Worm (Caenorhabditis elegans) whole organism, L1 larva: ENCODE measurements around the gene Y75B8A.24.

Experiments
- C34B4.2 ChIP-seq: sonication (generic microtip); optimal IDR thresholded peaks from 2 replicates; lab custom pipeline; 2017; ENCODE audit warnings: mild to moderate bottlenecking, missing genetic modification characterization, missing compliant biosample characterization
- Y116A8C.19 ChIP-seq: sonication (generic microtip); optimal IDR thresholded peaks from 2 replicates; lab custom pipeline; 2016; ENCODE audit warnings: missing compliant biosample characterization, missing genetic modification characterization, borderline replicate concordance
- aha-1 ChIP-seq: fragments of 150-350 bp; optimal IDR thresholded peaks from 2 replicates; lab custom pipeline; 2014; ENCODE audit warnings: missing biosample characterization, missing genetic modification characterization
- alr-1 ChIP-seq: fragments of 200-800 bp; sonication (Bioruptor generic); optimal IDR thresholded peaks from 2 replicates; lab custom pipeline; 2018; ENCODE audit warnings: borderline replicate concordance, mild to moderate bottlenecking, missing genetic modification characterization, missing compliant biosample characterization
- blmp-1 ChIP-seq: fragments of 150-350 bp; optimal IDR thresholded peaks from 2 replicates; lab custom pipeline; 2014; ENCODE audit warnings: missing biosample characterization, missing genetic modification characterization
- ceh-63 ChIP-seq: fragments of 200-800 bp; sonication (Bioruptor generic); optimal IDR thresholded peaks from 2 replicates; lab custom pipeline; 2018; ENCODE audit warnings: mild to moderate bottlenecking, missing genetic modification characterization, missing compliant biosample characterization
- ceh-88 ChIP-seq: fragments of 200-800 bp; sonication (Bioruptor generic); IDR thresholded peaks from 2 replicates; pipeline ENCODE4 v1.3.6; 2022; ENCODE audit warnings: missing genetic modification characterization, missing compliant biosample characterization
- ceh-90 ChIP-seq: sonication (generic microtip); optimal IDR thresholded peaks from 2 replicates; lab custom pipeline; 2016; ENCODE audit warnings: missing genetic modification characterization, missing compliant biosample characterization
- dpl-1 ChIP-seq, 3 experiments: fragments of 150-350 bp in 2 of 3; sonication (generic microtip) in 1 of 3; optimal IDR thresholded peaks; 2 replicates each; lab custom pipeline; 2014 to 2017; ENCODE audit warnings: missing biosample characterization in 3 of 3, missing genetic modification characterization in 3 of 3, missing genetic modification reagents in 3 of 3
- efl-1 ChIP-seq, 4 experiments: fragments of 150-350 bp; optimal IDR thresholded peaks in 3 of 4; peaks in 1 of 4; 1 replicate in 1 of 4; 2 replicates in 3 of 4; lab custom pipeline; 2014; ENCODE audit warnings: missing biosample characterization in 2 of 4, missing genetic modification characterization in 2 of 4, missing genetic modification reagents in 2 of 4
- efl-3 ChIP-seq: fragments of 200-800 bp; sonication (Bioruptor generic); optimal IDR thresholded peaks from 2 replicates; lab custom pipeline; 2018; ENCODE audit warnings: mild to moderate bottlenecking, missing genetic modification characterization, missing compliant biosample characterization
- egl-27 ChIP-seq, 2 experiments: fragments of 150-350 bp in 1 of 2; sonication (generic microtip); optimal IDR thresholded peaks; 3 replicates each; lab custom pipeline; 2017 to 2018; ENCODE audit warnings: missing biosample characterization in 2 of 2, missing genetic modification characterization in 2 of 2, missing genetic modification reagents in 2 of 2
- ets-5 ChIP-seq: fragments of 200-800 bp; sonication (Bioruptor generic); IDR thresholded peaks from 2 replicates; pipeline ENCODE4 v1.3.6; 2022; ENCODE audit warnings: missing genetic modification characterization, missing compliant biosample characterization
- fkh-4 ChIP-seq: sonication (generic microtip); optimal IDR thresholded peaks from 2 replicates; lab custom pipeline; 2016; ENCODE audit warnings: missing compliant biosample characterization, missing genetic modification characterization, borderline replicate concordance
- hlh-17 ChIP-seq: fragments of 200-800 bp; sonication (Bioruptor generic); optimal IDR thresholded peaks from 2 replicates; lab custom pipeline; 2018; ENCODE audit warnings: missing genetic modification characterization, mild to moderate bottlenecking, missing compliant biosample characterization, moderate library complexity, borderline replicate concordance
- hlh-4 ChIP-seq: sonication (generic microtip); optimal IDR thresholded peaks from 2 replicates; lab custom pipeline; 2016; ENCODE audit warnings: mild to moderate bottlenecking, missing genetic modification characterization, missing compliant biosample characterization
- irx-1 ChIP-seq: sonication (generic microtip); optimal IDR thresholded peaks from 2 replicates; lab custom pipeline; 2016; ENCODE audit warnings: missing genetic modification characterization, missing compliant biosample characterization
- isw-1 ChIP-seq: fragments of 200-800 bp; sonication (Bioruptor generic); IDR thresholded peaks from 2 replicates; pipeline ENCODE4 v1.3.6; 2022; ENCODE audit warnings: missing genetic modification characterization, missing compliant biosample characterization
- jun-1 ChIP-seq: fragments of 150-350 bp; optimal IDR thresholded peaks from 2 replicates; lab custom pipeline; 2014; ENCODE audit warnings: missing biosample characterization, missing genetic modification reagents, missing genetic modification characterization
- lin-14 ChIP-seq: fragments of 200-800 bp; sonication (Bioruptor generic); optimal IDR thresholded peaks from 2 replicates; lab custom pipeline; 2018; ENCODE audit warnings: mild to moderate bottlenecking, missing genetic modification characterization, moderate library complexity, missing compliant biosample characterization
- lin-35 ChIP-seq, 2 experiments: fragments of 150-350 bp; optimal IDR thresholded peaks; 2 replicates each; lab custom pipeline; 2014; ENCODE audit warnings: missing biosample characterization in 2 of 2, missing genetic modification characterization in 2 of 2, missing genetic modification reagents in 2 of 2
- lsy-2 ChIP-seq, 2 experiments: fragments of 150-350 bp; optimal IDR thresholded peaks; 2 replicates each; lab custom pipeline; 2014; ENCODE audit warnings: missing biosample characterization in 2 of 2, missing genetic modification characterization in 2 of 2
- mab-9 ChIP-seq: fragments of 200-800 bp; sonication (Bioruptor generic); IDR thresholded peaks from 2 replicates; pipeline ENCODE4 v1.3.6; 2022; ENCODE audit warnings: missing genetic modification reagents, missing genetic modification characterization, missing compliant biosample characterization
- mdl-1 ChIP-seq, 2 experiments: fragments of 150-350 bp; optimal IDR thresholded peaks; 2 replicates each; lab custom pipeline; 2014 to 2017; ENCODE audit warnings: missing biosample characterization in 2 of 2, missing genetic modification characterization in 2 of 2, inconsistent platforms in 1 of 2
- mef-2 ChIP-seq: fragments of 150-350 bp; optimal IDR thresholded peaks from 2 replicates; lab custom pipeline; 2014; ENCODE audit warnings: missing biosample characterization, missing genetic modification characterization
- nhr-11 ChIP-seq: fragments of 150-350 bp; optimal IDR thresholded peaks from 2 replicates; lab custom pipeline; 2014; ENCODE audit warnings: missing biosample characterization, missing genetic modification characterization
- nhr-19 ChIP-seq: fragments of 200-800 bp; sonication (Bioruptor generic); conservative IDR thresholded peaks from 2 replicates; pipeline ENCODE4 v1.3.6; 2022; ENCODE audit warnings: missing genetic modification characterization, missing compliant biosample characterization
- nhr-20 ChIP-seq: sonication (generic microtip); optimal IDR thresholded peaks from 2 replicates; lab custom pipeline; 2016; ENCODE audit warnings: mild to moderate bottlenecking, missing genetic modification characterization, missing compliant biosample characterization
- nhr-28 ChIP-seq: fragments of 150-350 bp; optimal IDR thresholded peaks from 2 replicates; lab custom pipeline; 2014; ENCODE audit warnings: missing biosample characterization, missing genetic modification characterization
- nhr-71 ChIP-seq: sonication (generic microtip); optimal IDR thresholded peaks from 2 replicates; lab custom pipeline; 2016; ENCODE audit warnings: mild to moderate bottlenecking, missing genetic modification characterization, moderate library complexity, missing compliant biosample characterization
- nhr-77 ChIP-seq: fragments of 150-350 bp; optimal IDR thresholded peaks from 2 replicates; lab custom pipeline; 2014; ENCODE audit warnings: missing biosample characterization, missing genetic modification characterization
- nhr-85 ChIP-seq: sonication (generic microtip); peaks from one replicate; lab custom pipeline; 2016; ENCODE audit warnings: missing genetic modification characterization, inconsistent platforms, missing compliant biosample characterization
- nhr-90 ChIP-seq: sonication (generic microtip); optimal IDR thresholded peaks from 2 replicates; lab custom pipeline; 2016; ENCODE audit warnings: mild to moderate bottlenecking, missing genetic modification characterization, missing compliant biosample characterization; ENCODE audit not compliant: poor library complexity
- pag-3 ChIP-seq: sonication (generic microtip); optimal IDR thresholded peaks from 2 replicates; lab custom pipeline; 2017; ENCODE audit warnings: missing genetic modification characterization, mild to moderate bottlenecking, missing compliant biosample characterization, antibody characterized with exemption, borderline replicate concordance; ENCODE audit not compliant: insufficient read depth
- rnt-1 ChIP-seq: sonication (generic microtip); optimal IDR thresholded peaks from 2 replicates; lab custom pipeline; 2016; ENCODE audit warnings: mild to moderate bottlenecking, missing genetic modification characterization, moderate library complexity, missing compliant biosample characterization
- skn-1 ChIP-seq: fragments of 150-350 bp; optimal IDR thresholded peaks from 2 replicates; lab custom pipeline; 2014; ENCODE audit warnings: missing biosample characterization, missing genetic modification characterization
- snpc-4 ChIP-seq: fragments of 150-350 bp; optimal IDR thresholded peaks from 2 replicates; lab custom pipeline; 2014; ENCODE audit warnings: missing biosample characterization, missing genetic modification characterization
- snu-23 ChIP-seq: sonication (generic microtip); optimal IDR thresholded peaks from 2 replicates; lab custom pipeline; 2016; ENCODE audit warnings: missing genetic modification characterization, missing compliant biosample characterization
- sptf-1 ChIP-seq: fragments of 150-350 bp; optimal IDR thresholded peaks from 2 replicates; lab custom pipeline; 2014; ENCODE audit warnings: missing biosample characterization, missing genetic modification characterization
- unc-130 ChIP-seq: fragments of 150-350 bp; optimal IDR thresholded peaks from 2 replicates; lab custom pipeline; 2017; ENCODE audit warnings: missing biosample characterization, missing genetic modification characterization, inconsistent platforms
- unc-62 ChIP-seq: fragments of 150-350 bp; optimal IDR thresholded peaks from 2 replicates; lab custom pipeline; 2014; ENCODE audit warnings: missing biosample characterization, missing genetic modification reagents, missing genetic modification characterization
- unc-86 ChIP-seq: sonication (generic microtip); optimal IDR thresholded peaks from 2 replicates; lab custom pipeline; 2016; ENCODE audit warnings: missing genetic modification characterization, missing compliant biosample characterization
- vab-15 ChIP-seq: sonication (generic microtip); optimal IDR thresholded peaks from 2 replicates; lab custom pipeline; 2017; ENCODE audit warnings: missing genotype, mild to moderate bottlenecking, missing genetic modification characterization, missing compliant biosample characterization
- zag-1 ChIP-seq: fragments of 150-350 bp; optimal IDR thresholded peaks from 2 replicates; lab custom pipeline; 2014; ENCODE audit warnings: missing biosample characterization, missing genetic modification characterization
- zip-4 ChIP-seq: fragments of 200-800 bp; sonication (Bioruptor generic); optimal IDR thresholded peaks from 2 replicates; lab custom pipeline; 2018; ENCODE audit warnings: mild to moderate bottlenecking, missing genetic modification characterization, moderate library complexity, missing compliant biosample characterization

Y75B8A.24 gene

DNA sequence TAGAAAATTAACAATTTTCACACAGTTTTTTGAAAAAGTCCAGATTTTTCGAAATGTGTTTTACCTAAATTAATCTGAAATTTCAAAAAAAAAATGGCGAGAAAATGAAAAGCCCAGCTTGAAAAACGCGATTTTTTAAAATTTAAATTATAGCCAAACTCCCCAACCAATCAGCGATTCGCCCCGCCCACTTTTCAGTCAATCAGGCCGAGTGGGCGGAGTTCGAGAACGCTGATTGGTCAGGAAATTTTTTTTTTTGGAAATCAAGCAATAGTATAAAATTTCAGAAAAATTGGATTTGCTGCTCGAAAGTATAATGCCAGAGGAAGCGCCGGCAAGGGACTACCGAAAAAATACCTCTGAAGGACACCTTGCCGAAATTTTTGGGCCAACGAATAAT lies 42.0 kb downstream of the Y75B8A.24 start:
- no peak for TF ChIP-seq lin-35 (GFP tag; optimal IDR thresholded peaks at IDR 0.05; lab: Kevin White, UChicago)
- TF ChIP-seq nhr-20 (tag; lab: Kevin White, UChicago), result no peak
- TF ChIP-seq irx-1 (tag; lab: Kevin White, UChicago), result no peak
- no peak for TF ChIP-seq skn-1 (tag; lab: Kevin White, UChicago)

DNA sequence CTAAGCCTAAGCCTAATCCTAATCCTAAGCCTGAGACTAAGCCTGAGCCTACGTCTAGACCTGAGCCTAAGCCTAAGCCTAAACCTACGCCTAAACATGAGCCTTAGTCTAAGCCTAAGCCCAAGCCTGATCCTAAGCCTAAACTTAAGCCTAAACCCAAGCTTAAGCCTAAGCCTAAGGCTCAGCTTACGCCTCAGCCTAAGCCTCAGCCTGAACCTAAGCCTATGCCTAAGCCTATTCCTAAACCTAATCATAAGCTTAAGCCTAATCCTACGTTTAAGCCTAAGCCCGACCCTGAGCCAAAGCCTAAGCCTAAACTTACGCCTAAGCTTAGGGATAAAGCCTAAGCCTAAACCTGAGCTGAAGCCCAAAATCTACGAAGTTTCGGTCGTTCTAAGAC lies 43.4 kb downstream of the Y75B8A.24 start:
- TF ChIP-seq nhr-85 (tag; lab: Kevin White, UChicago) (peak; percentile 37), hlh-17 (GFP tag; lab: Kevin White, UChicago) (no peak)
- TF ChIP-seq, all 84 proteins: peak for 1

ce11 chrIII:12227935-12228334 lies 45.6 kb downstream of the Y75B8A.24 start:
- no peak for TF ChIP-seq mdl-1 (tag; optimal IDR thresholded peaks at IDR 0.05; lab: Kevin White, UChicago)
- no peak for TF ChIP-seq Y116A8C.19 (tag; lab: Kevin White, UChicago)
- TF ChIP-seq sptf-1, result no peak
- TF ChIP-seq dpl-1 (GFP tag; optimal IDR thresholded peaks at IDR 0.05; lab: Kevin White, UChicago), result no peak
- TF ChIP-seq egl-27 (tag; optimal IDR thresholded peaks at IDR 0.05; lab: Kevin White, UChicago), result no peak
- TF ChIP-seq nhr-85 (tag; lab: Kevin White, UChicago), result no peak
- no peak for TF ChIP-seq ceh-90 (tag; lab: Kevin White, UChicago)
- no peak for TF ChIP-seq pag-3 (tag; lab: Kevin White, UChicago)
- TF ChIP-seq ceh-63 (GFP tag; lab: Kevin White, UChicago), result no peak
- no peak for TF ChIP-seq snu-23 (GFP tag; lab: Kevin White, UChicago)
- no peak for TF ChIP-seq nhr-77 (tag; lab: Kevin White, UChicago)
- TF ChIP-seq fkh-4 (tag; lab: Kevin White, UChicago), result no peak
- TF ChIP-seq unc-86 (tag; lab: Kevin White, UChicago), result no peak
- no peak for TF ChIP-seq hlh-4 (tag; lab: Kevin White, UChicago)
- no peak for TF ChIP-seq snpc-4 (tag; lab: Kevin White, UChicago)
- TF ChIP-seq jun-1 (tag; lab: Kevin White, UChicago), result no peak
- no peak for TF ChIP-seq zip-4

DNA sequence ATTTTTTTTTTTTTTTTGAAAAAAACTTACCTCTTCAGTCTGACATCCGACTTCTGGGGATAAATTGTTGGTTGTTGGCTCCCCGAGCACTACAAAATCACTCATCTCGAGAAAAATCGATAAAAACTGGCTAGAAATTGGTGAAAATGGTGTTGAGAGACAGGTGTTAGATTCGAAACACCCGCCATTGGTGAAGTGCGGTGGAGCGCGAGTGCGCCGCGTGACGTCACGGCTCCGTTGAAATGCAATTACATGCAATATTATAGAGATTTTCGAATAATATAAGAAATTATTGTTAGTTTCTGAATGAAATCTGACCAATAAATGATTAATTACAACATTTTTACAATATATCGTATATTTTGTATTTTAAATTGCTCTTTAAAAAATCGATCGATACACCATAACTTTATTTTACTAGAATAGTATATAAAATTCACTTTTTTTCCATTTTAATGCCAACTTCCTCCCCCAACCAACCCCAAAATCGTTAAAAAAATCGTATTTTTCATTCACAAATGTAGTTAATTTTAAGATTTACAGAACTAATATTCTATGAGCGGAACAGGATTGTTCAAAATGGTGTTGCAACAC lies 47.4 kb downstream of the Y75B8A.24 start, which contains the start of the genes Y75B8A.18 and Y75B8A.19:
Y75B8A.18 (minus strand) TSS at position 142 of the 594 bp plus-strand sequence.
Y75B8A.19 (plus strand) TSS at position 544 of the 594 bp plus-strand sequence.
- TF ChIP-seq hlh-4 (tag; lab: Kevin White, UChicago), result no peak
- no peak for TF ChIP-seq nhr-28 (tag; lab: Kevin White, UChicago)
- peak; percentile 71 for TF ChIP-seq isw-1 (GFP tag; lab: Robert Waterston, UW)
- no peak for TF ChIP-seq C34B4.2 (tag; lab: Kevin White, UChicago)
- TF ChIP-seq nhr-71 (tag; lab: Kevin White, UChicago), result peak; percentile 78
- TF ChIP-seq blmp-1 (tag; lab: Kevin White, UChicago), result no peak
- TF ChIP-seq ceh-88 (GFP tag; lab: Robert Waterston, UW), result no peak
- peak; percentile 48 for TF ChIP-seq unc-130 (tag; lab: Kevin White, UChicago)
- TF ChIP-seq mef-2 (tag; lab: Kevin White, UChicago), result no peak
- no peak for TF ChIP-seq aha-1
- TF ChIP-seq snu-23 (GFP tag; lab: Kevin White, UChicago), result peak; percentile 68
- TF ChIP-seq nhr-90, result peak; percentile 54
- no peak for TF ChIP-seq lin-14 (GFP tag; lab: Kevin White, UChicago)
- TF ChIP-seq dpl-1 (GFP tag; optimal IDR thresholded peaks at IDR 0.05; lab: Kevin White, UChicago), result peak; percentile 89 to 94 (median 92)
- TF ChIP-seq efl-1 (optimal IDR thresholded peaks at IDR 0.05; lab: Kevin White, UChicago), result peak; percentile 80 to 95
- peak; percentile 95 to 99 for TF ChIP-seq efl-1 (GFP tag; optimal IDR thresholded peaks at IDR 0.05 in 1 of 2; lab: Kevin White, UChicago)
- TF ChIP-seq ets-5 (GFP tag; lab: Robert Waterston, UW), result no peak
- TF ChIP-seq nhr-11 (tag; lab: Kevin White, UChicago), result no peak
- peak; percentile 75 for TF ChIP-seq rnt-1 (tag; lab: Kevin White, UChicago)
- TF ChIP-seq zag-1 (tag; lab: Kevin White, UChicago), result no peak
- TF ChIP-seq alr-1 (tag; lab: Kevin White, UChicago), result no peak
- peak; percentile 69 to 81 for TF ChIP-seq lsy-2 (tag; optimal IDR thresholded peaks at IDR 0.05; lab: Kevin White, UChicago)
- TF ChIP-seq unc-62, result no peak
- no peak for TF ChIP-seq skn-1 (tag; lab: Kevin White, UChicago)
- TF ChIP-seq efl-3 (GFP tag; lab: Kevin White, UChicago), result no peak
- TF ChIP-seq mab-9 (GFP tag; lab: Robert Waterston, UW), result peak; percentile 49; the same call in 1 of the 2 replicates
- peak; percentile 94 to 97 for TF ChIP-seq lin-35 (GFP tag; optimal IDR thresholded peaks at IDR 0.05; lab: Kevin White, UChicago)
- TF ChIP-seq nhr-19 (GFP tag; lab: Robert Waterston, UW), result peak; percentile 69
- peak; percentile 18 for TF ChIP-seq vab-15 (tag; lab: Kevin White, UChicago)
